Worm (Caenorhabditis elegans) whole organism, young adult: ENCODE data around the gene pals-18.

Source experiments
- Y79H2A.3 ChIP-seq: fragments of 200-800 bp; sonication (Bioruptor generic); conservative IDR thresholded peaks from 2 replicates; pipeline ENCODE4 v1.3.6; 2022; ENCODE audit warnings: missing genetic modification reagents, missing genetic modification characterization, missing compliant biosample characterization
- ama-1 ChIP-seq, 3 experiments: fragments of 150-350 bp in 1 of 3; sonication (generic microtip) in 2 of 3; optimal IDR thresholded peaks; 2 replicates each; lab custom pipeline; 2014 to 2018; ENCODE audit warnings: missing biosample characterization in 2 of 3, missing genetic modification characterization in 2 of 3, missing genetic modification reagents in 2 of 3
- ceh-100 ChIP-seq: fragments of 200-800 bp; sonication (Bioruptor generic); IDR thresholded peaks from 2 replicates; pipeline ENCODE4 v1.3.6; 2022; ENCODE audit warnings: missing genetic modification reagents, missing genetic modification characterization, missing compliant biosample characterization
- efl-1 ChIP-seq: fragments of 150-350 bp; optimal IDR thresholded peaks from 2 replicates; lab custom pipeline; 2014; ENCODE audit warnings: missing biosample characterization, missing genetic modification reagents, missing genetic modification characterization
- hsf-1 ChIP-seq: fragments of 200-800 bp; sonication (Bioruptor generic); IDR thresholded peaks from 2 replicates; pipeline ENCODE4 v1.3.6; 2022; ENCODE audit warnings: missing genetic modification reagents, missing genetic modification characterization, missing compliant biosample characterization
- lin-35 ChIP-seq, 3 experiments: fragments of 150-350 bp in 2 of 3; sonication (generic microtip) in 1 of 3; optimal IDR thresholded peaks; 2 replicates each; lab custom pipeline; 2014 to 2018; ENCODE audit warnings: missing biosample characterization in 3 of 3, missing genetic modification characterization in 3 of 3, missing genetic modification reagents in 3 of 3
- nfyb-1 ChIP-seq: fragments of 200-800 bp; sonication (Bioruptor generic); IDR thresholded peaks from 2 replicates; pipeline ENCODE4 v1.3.6; 2022; ENCODE audit warnings: missing genetic modification reagents, missing genetic modification characterization, missing compliant biosample characterization
- sptf-2 ChIP-seq: fragments of 200-800 bp; sonication (Bioruptor generic); optimal IDR thresholded peaks from 2 replicates; lab custom pipeline; 2018; ENCODE audit warnings: mild to moderate bottlenecking, missing genetic modification characterization, missing compliant biosample characterization

DNA sequence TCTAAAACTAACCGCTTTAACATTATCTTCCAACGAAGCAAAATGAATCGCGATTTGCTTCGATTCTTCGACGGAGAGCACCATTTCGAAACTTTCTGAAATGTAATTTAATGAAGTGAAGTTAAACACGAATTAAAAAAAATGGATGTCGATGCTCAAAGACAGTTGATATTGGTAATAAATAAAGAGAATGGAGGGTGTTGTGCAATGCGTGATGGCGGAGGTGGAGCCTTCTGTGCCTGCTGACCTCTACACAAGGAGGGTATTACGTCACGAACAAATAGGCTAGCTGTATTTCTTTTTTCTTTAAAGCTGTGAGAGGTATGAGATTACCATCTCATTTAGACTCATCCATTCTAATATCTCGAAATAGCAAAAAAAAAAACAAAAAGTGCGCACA lies 52.5 kb downstream of the pals-18 start, which contains the start of gene Y82E9BR.17:
- no peak for TF ChIP-seq nfyb-1 (GFP tag; lab: Robert Waterston, UW)
- TF ChIP-seq Y79H2A.3 = no peak
- TF ChIP-seq ceh-100 (GFP tag; lab: Robert Waterston, UW) = no peak
- no peak for TF ChIP-seq hsf-1 (GFP tag; lab: Robert Waterston, UW)
- TF ChIP-seq efl-1 (GFP tag; lab: Kevin White, UChicago) = no peak
- no peak for TF ChIP-seq sptf-2 (GFP tag; lab: Kevin White, UChicago)
- no peak for TF ChIP-seq lin-35 (GFP tag; optimal IDR thresholded peaks at IDR 0.05; lab: Kevin White, UChicago)
- TF ChIP-seq ama-1 (optimal IDR thresholded peaks at IDR 0.05; lab: Kevin White, UChicago) = no peak
- TF ChIP-seq ama-1 (GFP tag; optimal IDR thresholded peaks at IDR 0.05; lab: Kevin White, UChicago) = no peak
